Fruit fly (Drosophila melanogaster): ENCODE results near the gene CG4281.

The CG4281 gene

dm6 chrX:2065073-2065472, at the start of gene CG4281:
CG4281 (minus strand) TSS chrX:2065142.
- TF ChIP-seq Sin3A (optimal IDR thresholded peaks at IDR 0.05) (no peak), Myc (optimal IDR thresholded peaks at IDR 0.05) (no peak), ttk (optimal IDR thresholded peaks at IDR 0.05) (no peak), insv (optimal IDR thresholded peaks at IDR 0.05) (no peak), psq (optimal IDR thresholded peaks at IDR 0.05) (no peak), h (optimal IDR thresholded peaks at IDR 0.05) (no peak)

- TF ChIP-seq ttk (optimal IDR thresholded peaks at IDR 0.05), result no peak
- TF ChIP-seq Myc (optimal IDR thresholded peaks at IDR 0.05), result no peak
- TF ChIP-seq Sin3A (optimal IDR thresholded peaks at IDR 0.05), result no peak
- TF ChIP-seq h (optimal IDR thresholded peaks at IDR 0.05), result no peak
- TF ChIP-seq insv (optimal IDR thresholded peaks at IDR 0.05), result no peak
- TF ChIP-seq psq (optimal IDR thresholded peaks at IDR 0.05), result no peak
Measured at dm6 chrX:2112660-2113059, 47.7 kb upstream of the CG4281 start.

dm6 chrX:2108639-2109038, 43.7 kb upstream of the CG4281 start:
- TF ChIP-seq insv (optimal IDR thresholded peaks at IDR 0.05), result no peak

- no peak for TF ChIP-seq psq (optimal IDR thresholded peaks at IDR 0.05)
- no peak for TF ChIP-seq h (optimal IDR thresholded peaks at IDR 0.05)
- TF ChIP-seq Sin3A (optimal IDR thresholded peaks at IDR 0.05), result no peak
- no peak for TF ChIP-seq Myc (optimal IDR thresholded peaks at IDR 0.05)
- no peak for TF ChIP-seq ttk (optimal IDR thresholded peaks at IDR 0.05)
- no peak for TF ChIP-seq insv (optimal IDR thresholded peaks at IDR 0.05)
Measured at dm6 chrX:2107782-2108409, 43.0 kb upstream of the CG4281 start.

DNA sequence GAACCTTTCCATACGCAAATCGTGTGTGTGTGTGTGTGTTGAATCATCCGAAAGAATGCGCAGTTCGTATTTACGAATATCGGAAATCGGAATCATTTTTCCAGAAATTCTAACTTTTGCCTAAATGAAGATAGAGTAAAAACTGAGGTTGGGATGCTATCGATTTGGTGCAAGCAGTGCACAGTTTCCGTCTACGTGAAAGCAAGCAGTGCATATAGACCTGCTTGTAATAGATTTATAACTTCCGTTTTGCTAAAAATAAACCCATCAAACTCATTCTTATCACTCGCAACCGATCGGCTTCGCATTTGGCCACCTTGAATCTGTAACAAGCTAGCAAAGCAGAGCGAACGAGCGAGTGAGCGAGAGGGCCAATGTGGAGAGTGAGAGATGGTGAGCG, 41.4 kb upstream of the CG4281 start:
- TF ChIP-seq h (optimal IDR thresholded peaks at IDR 0.05) (no peak), Sin3A (optimal IDR thresholded peaks at IDR 0.05) (no peak), Myc (optimal IDR thresholded peaks at IDR 0.05) (no peak), ttk (optimal IDR thresholded peaks at IDR 0.05) (no peak), insv (optimal IDR thresholded peaks at IDR 0.05) (no peak), psq (optimal IDR thresholded peaks at IDR 0.05) (no peak)

dm6 chrX:2104365-2104764, 39.4 kb upstream of the CG4281 start:
- TF ChIP-seq h (optimal IDR thresholded peaks at IDR 0.05) (no peak), ttk (optimal IDR thresholded peaks at IDR 0.05) (no peak), insv (optimal IDR thresholded peaks at IDR 0.05) (no peak)

- no peak for TF ChIP-seq psq (optimal IDR thresholded peaks at IDR 0.05)
- TF ChIP-seq Sin3A (optimal IDR thresholded peaks at IDR 0.05), result no peak
- no peak for TF ChIP-seq h (optimal IDR thresholded peaks at IDR 0.05)
- no peak for TF ChIP-seq Myc (optimal IDR thresholded peaks at IDR 0.05)
- TF ChIP-seq ttk (optimal IDR thresholded peaks at IDR 0.05), result no peak
- TF ChIP-seq insv (optimal IDR thresholded peaks at IDR 0.05), result no peak
Measured at dm6 chrX:2103859-2104258, 38.9 kb upstream of the CG4281 start.

DNA sequence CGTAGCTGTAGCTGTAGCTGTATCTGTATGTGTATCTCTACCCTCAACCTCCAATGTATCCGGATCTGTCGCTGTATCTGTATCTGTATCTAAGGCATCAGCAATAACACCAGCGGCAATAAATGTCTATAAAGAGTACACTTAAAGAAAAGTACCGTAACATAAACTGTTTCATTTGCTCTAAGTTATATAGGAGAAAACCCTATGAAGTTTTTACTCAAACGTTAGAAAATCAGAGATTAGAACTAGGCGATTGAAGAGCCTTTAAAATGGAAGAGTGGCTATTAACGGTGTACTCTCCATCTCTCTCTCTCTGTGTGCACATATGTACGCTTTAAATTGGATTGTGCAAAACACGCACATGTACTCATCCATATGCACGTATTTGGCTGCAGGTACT, 33.3 kb upstream of the CG4281 start:
- TF ChIP-seq h (optimal IDR thresholded peaks at IDR 0.05) (no peak), ttk (optimal IDR thresholded peaks at IDR 0.05) (no peak), Myc (optimal IDR thresholded peaks at IDR 0.05) (no peak), insv (optimal IDR thresholded peaks at IDR 0.05) (no peak), Sin3A (optimal IDR thresholded peaks at IDR 0.05) (no peak), psq (optimal IDR thresholded peaks at IDR 0.05) (no peak)

- no peak for TF ChIP-seq h (optimal IDR thresholded peaks at IDR 0.05)
- TF ChIP-seq Sin3A (optimal IDR thresholded peaks at IDR 0.05), result no peak
- TF ChIP-seq psq (optimal IDR thresholded peaks at IDR 0.05), result no peak
- TF ChIP-seq Myc (optimal IDR thresholded peaks at IDR 0.05), result no peak
- TF ChIP-seq insv (optimal IDR thresholded peaks at IDR 0.05), result no peak
- TF ChIP-seq ttk (optimal IDR thresholded peaks at IDR 0.05), result no peak
Measured at dm6 chrX:2096341-2096740, 31.4 kb upstream of the CG4281 start.

DNA sequence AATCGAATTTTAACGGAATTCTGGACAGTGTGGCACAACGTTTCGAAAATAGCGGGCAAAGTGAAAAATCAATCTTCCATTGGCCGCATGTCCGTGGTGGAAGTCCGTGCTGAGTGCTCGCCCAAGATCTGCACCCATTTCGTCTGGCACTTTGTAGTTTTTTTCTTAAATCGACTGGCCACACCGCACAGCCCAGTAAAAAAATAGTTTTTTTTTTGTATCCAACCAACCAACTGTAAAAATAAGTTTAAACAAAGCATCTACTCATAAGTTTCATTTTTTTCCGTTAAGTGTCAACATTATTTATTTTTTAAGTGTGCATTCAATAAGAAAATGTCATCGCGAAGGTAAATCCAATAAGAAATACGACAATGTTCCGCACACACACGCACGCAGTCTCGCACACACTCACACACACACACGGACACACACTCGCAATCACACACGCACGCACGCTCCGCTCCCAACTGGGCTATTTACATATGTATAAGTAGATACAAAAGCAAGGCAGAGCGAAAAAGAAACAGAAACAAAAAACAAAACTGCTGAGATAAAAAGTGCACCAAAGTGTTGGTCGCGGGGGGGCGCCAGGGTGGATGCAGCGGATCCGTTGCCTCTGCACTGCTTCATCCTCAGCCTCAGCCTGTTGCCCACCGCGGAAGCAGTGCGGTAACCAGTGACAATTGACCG, 29.3 kb upstream of the CG4281 start, which contains the start of gene csw:
csw (plus strand) TSS at position 163 of the 690 bp plus-strand sequence.
- no peak for TF ChIP-seq h (optimal IDR thresholded peaks at IDR 0.05)

dm6 chrX:2089812-2090211, 24.9 kb upstream of the CG4281 start:
- TF ChIP-seq Sin3A (optimal IDR thresholded peaks at IDR 0.05), result no peak
- no peak for TF ChIP-seq h (optimal IDR thresholded peaks at IDR 0.05)
- no peak for TF ChIP-seq insv (optimal IDR thresholded peaks at IDR 0.05)
- TF ChIP-seq ttk (optimal IDR thresholded peaks at IDR 0.05), result no peak
- no peak for TF ChIP-seq Myc (optimal IDR thresholded peaks at IDR 0.05)
- TF ChIP-seq psq (optimal IDR thresholded peaks at IDR 0.05), result no peak

DNA sequence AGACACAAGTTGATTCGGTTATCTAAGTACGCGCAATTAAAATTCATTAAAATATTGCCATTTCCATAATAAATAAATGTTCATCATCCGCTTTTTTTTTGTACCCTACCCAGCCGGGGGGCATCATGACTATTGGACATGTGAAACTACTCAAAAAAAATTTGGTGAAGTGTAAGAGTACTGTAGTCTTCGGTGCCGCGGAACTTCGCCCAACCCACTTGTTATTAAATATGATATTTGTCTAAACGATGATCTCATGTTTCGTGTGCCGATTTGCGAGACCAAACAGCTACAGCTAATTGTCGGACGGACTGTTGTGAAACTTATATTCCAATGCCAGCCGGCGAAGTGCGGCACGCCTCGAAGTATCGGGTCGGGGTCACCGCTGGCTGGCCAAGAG, 23.9 kb upstream of the CG4281 start:
- TF ChIP-seq insv (optimal IDR thresholded peaks at IDR 0.05) (no peak), ttk (optimal IDR thresholded peaks at IDR 0.05) (no peak), psq (optimal IDR thresholded peaks at IDR 0.05) (no peak)

DNA sequence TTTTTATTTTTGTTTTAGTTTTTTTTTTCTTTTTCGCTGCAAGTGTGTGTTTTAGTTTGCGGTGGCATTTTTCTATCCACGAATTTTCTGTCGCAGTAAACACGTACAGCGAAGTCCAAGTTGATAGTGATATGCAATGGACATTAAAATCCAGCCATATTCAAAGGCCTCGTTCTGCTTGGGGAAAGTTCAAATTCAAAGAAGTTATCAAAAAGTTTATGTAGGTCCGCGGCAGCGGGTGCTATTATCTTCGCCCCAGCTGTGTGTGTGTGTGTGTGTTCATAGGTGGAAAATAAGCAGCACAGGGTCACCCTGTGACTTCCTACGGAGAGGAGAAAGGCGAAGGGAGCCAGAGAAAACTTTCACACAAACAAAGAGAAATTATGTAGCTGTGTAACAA, 22.6 kb upstream of the CG4281 start:
- no peak for TF ChIP-seq Myc (optimal IDR thresholded peaks at IDR 0.05)
- TF ChIP-seq Sin3A (optimal IDR thresholded peaks at IDR 0.05), result no peak
- no peak for TF ChIP-seq insv (optimal IDR thresholded peaks at IDR 0.05)
- no peak for TF ChIP-seq h (optimal IDR thresholded peaks at IDR 0.05)
- TF ChIP-seq ttk (optimal IDR thresholded peaks at IDR 0.05), result no peak
- no peak for TF ChIP-seq psq (optimal IDR thresholded peaks at IDR 0.05)
